Fruit fly (Drosophila melanogaster) whole organism, adult: ENCODE results near the gene Arr2.

Experiments used
- CG11617 ChIP-seq: fragments of 200-800 bp; sonication (Bioruptor generic); optimal IDR thresholded peaks from 2 replicates; lab custom pipeline; 2017; ENCODE audit warnings: mild to moderate bottlenecking, missing biosample characterization, missing genetic modification reagents, missing genetic modification characterization
- CG1620 ChIP-seq: fragments of 200-800 bp; sonication (Bioruptor generic); optimal IDR thresholded peaks from 2 replicates; lab custom pipeline; 2016; ENCODE audit warnings: missing biosample characterization, missing genetic modification characterization
- CG7101 ChIP-seq: fragments of 200-800 bp; sonication (Bioruptor generic); optimal IDR thresholded peaks from 2 replicates; lab custom pipeline; 2018; ENCODE audit warnings: missing biosample characterization, mild to moderate bottlenecking, missing genetic modification characterization, moderate library complexity
- kay ChIP-seq: fragments of 200-800 bp; sonication (Bioruptor generic); peaks from one replicate; lab custom pipeline; 2016; ENCODE audit warnings: missing biosample characterization, missing genetic modification characterization, borderline replicate concordance
- ovo ChIP-seq: fragments of 200-800 bp; sonication (Bioruptor generic); optimal IDR thresholded peaks from 2 replicates; lab custom pipeline; 2016; ENCODE audit warnings: missing biosample characterization, missing genetic modification characterization
- pad ChIP-seq: fragments of 200-800 bp; sonication (Bioruptor generic); optimal IDR thresholded peaks from 3 replicates; lab custom pipeline; 2017; ENCODE audit warnings: missing biosample characterization, missing genetic modification characterization, mild to moderate bottlenecking, moderate library complexity, missing genetic modification reagents
- toe ChIP-seq: fragments of 200-800 bp; sonication (Bioruptor generic); optimal IDR thresholded peaks from 2 replicates; lab custom pipeline; 2016; ENCODE audit warnings: missing biosample characterization, missing genetic modification characterization

- TF ChIP-seq ovo (GFP tag; lab: Kevin White, UChicago) = no peak
- TF ChIP-seq kay (GFP tag; lab: Kevin White, UChicago) = no peak
- TF ChIP-seq CG7101 (tag; lab: Kevin White, UChicago) = no peak
- TF ChIP-seq CG11617 (GFP tag; lab: Kevin White, UChicago) = no peak
- no peak for TF ChIP-seq pad
- no peak for TF ChIP-seq CG1620
- TF ChIP-seq toe = no peak
Measured at dm6 chr3L:8621465-8621864, 27.3 kb downstream of the Arr2 start.
